Fruit fly (Drosophila melanogaster) whole organism, embryonic: ENCODE results near the gene CG11791.

Experiments
- ATbp ChIP-seq: fragments of 200-800 bp; sonication (Bioruptor generic); optimal IDR thresholded peaks from 2 replicates; lab custom pipeline; 2017; ENCODE audit warnings: missing biosample characterization, mild to moderate bottlenecking, missing genetic modification characterization, missing genetic modification reagents
- Bdp1 ChIP-seq: fragments of 200-800 bp; sonication (Bioruptor generic); optimal IDR thresholded peaks from 3 replicates; lab custom pipeline; 2016; ENCODE audit warnings: missing biosample characterization, missing genetic modification characterization
- CG10267 ChIP-seq: fragments of 200-800 bp; sonication (Bioruptor generic); optimal IDR thresholded peaks from 2 replicates; lab custom pipeline; 2018; ENCODE audit warnings: missing biosample characterization, mild to moderate bottlenecking, missing genetic modification characterization, moderate library complexity
- CG10979 ChIP-seq: fragments of 200-800 bp; sonication (Bioruptor generic); optimal IDR thresholded peaks from 2 replicates; lab custom pipeline; 2018; ENCODE audit warnings: missing biosample characterization, mild to moderate bottlenecking, missing genetic modification characterization, moderate library complexity
- CG11695 ChIP-seq: fragments of 200-800 bp; sonication (Bioruptor generic); IDR thresholded peaks from 3 replicates; pipeline ENCODE4 v1.3.6; 2022; ENCODE audit warnings: missing biosample characterization, missing genetic modification characterization
- CG13296 ChIP-seq: fragments of 200-800 bp; sonication (Bioruptor generic); optimal IDR thresholded peaks from 3 replicates; lab custom pipeline; 2018; ENCODE audit warnings: missing biosample characterization, mild to moderate bottlenecking, missing genetic modification characterization
- CG14050 ChIP-seq: fragments of 200-800 bp; sonication (Bioruptor generic); IDR thresholded peaks from 3 replicates; pipeline ENCODE4 v1.3.6; 2022; ENCODE audit warnings: missing biosample characterization, missing genetic modification characterization
- CG14965 ChIP-seq: fragments of 200-800 bp; sonication (Bioruptor generic); optimal IDR thresholded peaks from 2 replicates; lab custom pipeline; 2016; ENCODE audit warnings: missing biosample characterization, missing genetic modification characterization, borderline replicate concordance
- CG15011 ChIP-seq: fragments of 200-800 bp; sonication (Bioruptor generic); optimal IDR thresholded peaks from 3 replicates; lab custom pipeline; 2018; ENCODE audit warnings: missing biosample characterization, mild to moderate bottlenecking, missing genetic modification characterization
- CG1602 ChIP-seq: fragments of 200-800 bp; sonication (Bioruptor generic); optimal IDR thresholded peaks from 3 replicates; lab custom pipeline; 2016; ENCODE audit warnings: missing biosample characterization, missing genetic modification characterization
- CG17802 ChIP-seq: fragments of 200-800 bp; sonication (Bioruptor generic); optimal IDR thresholded peaks from 2 replicates; lab custom pipeline; 2018; ENCODE audit warnings: missing biosample characterization, mild to moderate bottlenecking, missing genetic modification characterization, moderate library complexity
- CG2889 ChIP-seq: fragments of 200-800 bp; sonication (Bioruptor generic); IDR thresholded peaks from 3 replicates; pipeline ENCODE4 v1.3.6; 2022; ENCODE audit warnings: missing biosample characterization, missing genetic modification characterization
- CG31388 ChIP-seq: fragments of 200-800 bp; sonication (Bioruptor generic); optimal IDR thresholded peaks from 2 replicates; lab custom pipeline; 2016; ENCODE audit warnings: missing biosample characterization, missing genetic modification characterization
- CG3163 ChIP-seq: fragments of 200-800 bp; sonication (Bioruptor generic); optimal IDR thresholded peaks from 3 replicates; lab custom pipeline; 2016; ENCODE audit warnings: missing biosample characterization, missing genetic modification characterization
- CG3726 ChIP-seq: fragments of 200-800 bp; sonication (Bioruptor generic); IDR thresholded peaks from 3 replicates; pipeline ENCODE4, ENCODE4 v1.3.6; 2022; ENCODE audit warnings: missing biosample characterization, missing genetic modification characterization
- CG4404 ChIP-seq: fragments of 200-800 bp; sonication (Bioruptor generic); IDR thresholded peaks from 2 replicates; pipeline ENCODE4 v1.3.6; 2022; ENCODE audit warnings: missing biosample characterization, missing genetic modification characterization
- CG6683 ChIP-seq: fragments of 200-800 bp; sonication (Bioruptor generic); optimal IDR thresholded peaks from 2 replicates; lab custom pipeline; 2017; ENCODE audit warnings: missing biosample characterization, mild to moderate bottlenecking, missing genetic modification characterization, missing genetic modification reagents
- CG9817 ChIP-seq: fragments of 200-800 bp; sonication (Bioruptor generic); optimal IDR thresholded peaks from 2 replicates; lab custom pipeline; 2018; ENCODE audit warnings: missing biosample characterization, mild to moderate bottlenecking, missing genetic modification characterization, moderate library complexity
- Dip3 ChIP-seq: fragments of 200-800 bp; sonication (Bioruptor generic); optimal IDR thresholded peaks from 3 replicates; lab custom pipeline; 2016; ENCODE audit warnings: missing biosample characterization, missing genetic modification characterization
- E2f2 ChIP-seq: fragments of 200-800 bp; sonication (Bioruptor generic); IDR thresholded peaks from 2 replicates; pipeline ENCODE4 v1.3.6; 2022; ENCODE audit warnings: missing biosample characterization, missing genetic modification characterization
- Fer2 ChIP-seq: fragments of 200-800 bp; sonication (Bioruptor generic); optimal IDR thresholded peaks from 2 replicates; lab custom pipeline; 2018; ENCODE audit warnings: missing biosample characterization, mild to moderate bottlenecking, missing genetic modification characterization, moderate library complexity
- HLHmδ ChIP-seq: fragments of 200-800 bp; sonication (Bioruptor generic); optimal IDR thresholded peaks from 2 replicates; lab custom pipeline; 2018; ENCODE audit warnings: missing biosample characterization, mild to moderate bottlenecking, missing genetic modification characterization, moderate library complexity
- HmgD ChIP-seq: fragments of 200-800 bp; sonication (Bioruptor generic); optimal IDR thresholded peaks from 3 replicates; lab custom pipeline; 2016; ENCODE audit warnings: missing biosample characterization, missing genetic modification characterization
- Med ChIP-seq: fragments of 200-800 bp; sonication (Bioruptor generic); peaks from one replicate; lab custom pipeline; 2016; ENCODE audit warnings: missing biosample characterization, missing genetic modification characterization, mild to moderate bottlenecking, inconsistent platforms, moderate library complexity
- Myb ChIP-seq: fragments of 200-800 bp; sonication (Bioruptor generic); optimal IDR thresholded peaks from 2 replicates; lab custom pipeline; 2016; ENCODE audit warnings: missing biosample characterization, missing genetic modification characterization
- NC2α ChIP-seq: fragments of 200-800 bp; sonication (Bioruptor generic); optimal IDR thresholded peaks from 2 replicates; lab custom pipeline; 2016; ENCODE audit warnings: missing biosample characterization, missing genetic modification characterization
- NFAT ChIP-seq: fragments of 200-800 bp; sonication (Bioruptor generic); IDR thresholded peaks from 2 replicates; pipeline ENCODE4 v1.3.6; 2022; ENCODE audit warnings: missing biosample characterization, missing genetic modification characterization
- NfI ChIP-seq: fragments of 200-800 bp; sonication (Bioruptor generic); optimal IDR thresholded peaks from 3 replicates; lab custom pipeline; 2018; ENCODE audit warnings: missing biosample characterization, mild to moderate bottlenecking, missing genetic modification characterization, moderate library complexity
- Oaz ChIP-seq: fragments of 200-800 bp; sonication (Bioruptor generic); IDR thresholded peaks from 2 replicates; pipeline ENCODE4 v1.3.6; 2022; ENCODE audit warnings: missing biosample characterization, missing genetic modification characterization
- Rfx ChIP-seq: fragments of 200-800 bp; sonication (Bioruptor generic); IDR thresholded peaks from 2 replicates; pipeline ENCODE4 v1.3.6; 2022; ENCODE audit warnings: missing biosample characterization, missing genetic modification characterization
- TFAM ChIP-seq: fragments of 200-800 bp; sonication (Bioruptor generic); optimal IDR thresholded peaks from 2 replicates; lab custom pipeline; 2017; ENCODE audit warnings: missing biosample characterization, missing genetic modification characterization, inconsistent platforms
- Taf1 ChIP-seq: fragments of 200-800 bp; sonication (Bioruptor generic); IDR thresholded peaks from 2 replicates; pipeline ENCODE4 v1.3.6; 2022; ENCODE audit warnings: missing biosample characterization, missing genetic modification characterization
- Trl ChIP-seq, 3 experiments: fragments of >200 bp in 2 of 3; fragments of 200-800 bp in 1 of 3; sonication (Bioruptor generic) in 1 of 3; optimal IDR thresholded peaks; 2 replicates in 1 of 3; 3 replicates in 2 of 3; lab custom pipeline; 2016 to 2017; ENCODE audit warnings: missing biosample characterization in 1 of 3, missing genetic modification characterization in 1 of 3
- bowl ChIP-seq: fragments of 200-800 bp; sonication (Bioruptor generic); IDR thresholded peaks from 2 replicates; pipeline ENCODE4 v1.3.6; 2022; ENCODE audit warnings: missing biosample characterization, missing genetic modification characterization
- corto ChIP-seq: fragments of 200-800 bp; sonication (Bioruptor generic); optimal IDR thresholded peaks from 2 replicates; lab custom pipeline; 2016; ENCODE audit warnings: missing biosample characterization, mild to moderate bottlenecking, missing genetic modification characterization, moderate library complexity
- dmrt11E ChIP-seq: fragments of 200-800 bp; sonication (Bioruptor generic); optimal IDR thresholded peaks from 3 replicates; lab custom pipeline; 2018; ENCODE audit warnings: missing biosample characterization, mild to moderate bottlenecking, missing genetic modification characterization, moderate library complexity
- ewg ChIP-seq: fragments of 200-800 bp; sonication (Bioruptor generic); optimal IDR thresholded peaks from 3 replicates; lab custom pipeline; 2017; ENCODE audit warnings: mild to moderate bottlenecking, missing biosample characterization, missing genetic modification reagents, missing genetic modification characterization
- grau ChIP-seq: fragments of 200-800 bp; optimal IDR thresholded peaks from 3 replicates; lab custom pipeline; 2019; ENCODE audit warnings: missing biosample characterization, mild to moderate bottlenecking, missing genetic modification characterization, moderate library complexity
- grn ChIP-seq: fragments of 200-800 bp; sonication (Bioruptor generic); optimal IDR thresholded peaks from 3 replicates; lab custom pipeline; 2017; ENCODE audit warnings: missing biosample characterization, missing genetic modification characterization
- gro ChIP-seq: fragments of 200-800 bp; sonication (Bioruptor generic); optimal IDR thresholded peaks from 2 replicates; lab custom pipeline; 2016; ENCODE audit warnings: missing biosample characterization, missing genetic modification characterization
- gsb-n ChIP-seq: fragments of 200-800 bp; sonication (Bioruptor generic); optimal IDR thresholded peaks from 3 replicates; lab custom pipeline; 2018; ENCODE audit warnings: missing biosample characterization, mild to moderate bottlenecking, missing genetic modification characterization
- gt ChIP-seq: fragments of 200-800 bp; sonication (Bioruptor generic); IDR thresholded peaks from 2 replicates; pipeline ENCODE4 v1.3.6; 2022; ENCODE audit warnings: missing biosample characterization, missing genetic modification characterization
- ham ChIP-seq: fragments of 200-800 bp; sonication (Bioruptor generic); IDR thresholded peaks from 2 replicates; pipeline ENCODE4 v1.3.6; 2022; ENCODE audit warnings: missing biosample characterization, missing genetic modification characterization
- nom ChIP-seq: fragments of 200-800 bp; sonication (Bioruptor generic); optimal IDR thresholded peaks from 2 replicates; lab custom pipeline; 2017; ENCODE audit warnings: missing biosample characterization, missing genetic modification characterization, mild to moderate bottlenecking, moderate library complexity, missing genetic modification reagents
- pfk ChIP-seq: fragments of 200-800 bp; sonication (Bioruptor generic); optimal IDR thresholded peaks from 2 replicates; lab custom pipeline; 2018; ENCODE audit warnings: missing biosample characterization, mild to moderate bottlenecking, missing genetic modification characterization, moderate library complexity
- pita ChIP-seq: fragments of 200-800 bp; sonication (Bioruptor generic); optimal IDR thresholded peaks from 2 replicates; lab custom pipeline; 2017; ENCODE audit warnings: missing biosample characterization, mild to moderate bottlenecking, missing genetic modification characterization
- ssp ChIP-seq: fragments of 200-800 bp; sonication (Bioruptor generic); IDR thresholded peaks from 2 replicates; pipeline ENCODE4 v1.3.6; 2022; ENCODE audit warnings: missing biosample characterization, missing genetic modification characterization
- tgo ChIP-seq: fragments of 200-800 bp; sonication (Bioruptor generic); IDR thresholded peaks from 3 replicates; pipeline ENCODE4 v1.3.6; 2022; ENCODE audit warnings: missing biosample characterization, missing genetic modification characterization
- tup ChIP-seq: fragments of 200-800 bp; sonication (Bioruptor generic); optimal IDR thresholded peaks from 2 replicates; lab custom pipeline; 2016; ENCODE audit warnings: missing biosample characterization, mild to moderate bottlenecking, missing genetic modification characterization, moderate library complexity
- vvl ChIP-seq: fragments of 200-800 bp; sonication (Bioruptor generic); IDR thresholded peaks from 2 replicates; pipeline ENCODE4 v1.3.6; 2022; ENCODE audit warnings: missing biosample characterization, missing genetic modification characterization

The CG11791 gene

dm6 chr3R:25049742-25050517 is 514 bp downstream of the CG11791 start (continued):
- peak; percentile 14 for TF ChIP-seq Fer2
- no peak for TF ChIP-seq grau (tag; lab: Kevin White, UChicago)
- peak; percentile 7 for TF ChIP-seq NfI (GFP tag; lab: Kevin White, UChicago)
- TF ChIP-seq CG11695 (GFP tag; lab: Robert Waterston, UW) = no peak
- no peak for TF ChIP-seq CG6683
- TF ChIP-seq dmrt11E = no peak
- TF ChIP-seq grn = peak; percentile 55
- no peak for TF ChIP-seq Rfx
- TF ChIP-seq CG15011 (GFP tag; lab: Kevin White, UChicago) = no peak
- TF ChIP-seq HLHmδ (GFP tag; lab: Kevin White, UChicago) = peak; percentile 73
- no peak for TF ChIP-seq CG4404 (GFP tag; lab: Robert Waterston, UW)
- TF ChIP-seq CG31388 (GFP tag; lab: Kevin White, UChicago) = no peak
- TF ChIP-seq Oaz (GFP tag; lab: Robert Waterston, UW) = no peak
- TF ChIP-seq CG1602 = no peak
- peak; percentile 25 for TF ChIP-seq CG3163 (GFP tag; lab: Kevin White, UChicago)
- peak; percentile 81 for TF ChIP-seq CG10267
- no peak for TF ChIP-seq ewg (GFP tag; lab: Kevin White, UChicago)
- TF ChIP-seq CG17802 (tag; lab: Kevin White, UChicago) = no peak
- peak; percentile 58 for TF ChIP-seq corto (GFP tag; lab: Kevin White, UChicago)
- TF ChIP-seq CG10979 (tag; lab: Kevin White, UChicago) = no peak
- peak; percentile 49 for TF ChIP-seq CG13296 (GFP tag; lab: Kevin White, UChicago)
- no peak for TF ChIP-seq bowl (GFP tag; lab: Robert Waterston, UW)
- TF ChIP-seq CG14050 (GFP tag; lab: Robert Waterston, UW) = no peak
- no peak for TF ChIP-seq ssp (GFP tag; lab: Robert Waterston, UW)
- no peak for TF ChIP-seq Bdp1 (GFP tag; lab: Kevin White, UChicago)
- TF ChIP-seq Trl (optimal IDR thresholded peaks at IDR 0.05; lab: Kevin White, UChicago) = peak; percentile 49 to 84
- TF ChIP-seq Trl (GFP tag; optimal IDR thresholded peaks at IDR 0.05; lab: Kevin White, UChicago) = peak; percentile 9
- TF ChIP-seq NFAT = no peak
- no peak for TF ChIP-seq pita (GFP tag; lab: Kevin White, UChicago)
- no peak for TF ChIP-seq CG3726 (GFP tag; lab: Robert Waterston, UW)
- peak; percentile 83 for TF ChIP-seq nom (GFP tag; lab: Kevin White, UChicago)
- no peak for TF ChIP-seq NC2α (GFP tag; lab: Kevin White, UChicago)
- no peak for TF ChIP-seq ham (GFP tag; lab: Robert Waterston, UW)
- TF ChIP-seq gro (GFP tag; lab: Kevin White, UChicago) = peak; percentile 4
- TF ChIP-seq Myb (GFP tag; lab: Kevin White, UChicago) = peak; percentile 9
- TF ChIP-seq tup (GFP tag; lab: Kevin White, UChicago) = no peak
- TF ChIP-seq gt = no peak
- no peak for TF ChIP-seq E2f2
- TF ChIP-seq gsb-n = no peak
- no peak for TF ChIP-seq TFAM (GFP tag; lab: Kevin White, UChicago)
- TF ChIP-seq Taf1 = no peak
- TF ChIP-seq CG14965 (GFP tag; lab: Kevin White, UChicago) = no peak
- peak; percentile 80 for TF ChIP-seq Med (GFP tag; lab: Kevin White, UChicago)
- no peak for TF ChIP-seq CG9817 (tag; lab: Kevin White, UChicago)
- peak; percentile 94 for TF ChIP-seq pfk (GFP tag; lab: Kevin White, UChicago)
- TF ChIP-seq CG2889 (GFP tag; lab: Robert Waterston, UW) = no peak
- TF ChIP-seq tgo = no peak
- peak; percentile 5 for TF ChIP-seq Dip3
- TF ChIP-seq vvl (GFP tag; lab: Robert Waterston, UW) = no peak
- peak; percentile 10 for TF ChIP-seq HmgD (GFP tag; lab: Kevin White, UChicago)
- no peak for TF ChIP-seq ATbp (GFP tag; lab: Kevin White, UChicago)
